Worm (Caenorhabditis elegans) whole organism, L4 larva: ENCODE results near the gene Y61A9LA.1.

Source experiments
- F10B5.3 ChIP-seq: sonication (generic microtip); optimal IDR thresholded peaks from 2 replicates; lab custom pipeline; 2016; ENCODE audit warnings: mild to moderate bottlenecking, missing genetic modification characterization, missing compliant biosample characterization
- F37D6.2 ChIP-seq: sonication (generic microtip); optimal IDR thresholded peaks from 2 replicates; lab custom pipeline; 2016; ENCODE audit warnings: mild to moderate bottlenecking, missing genetic modification characterization, missing compliant biosample characterization
- F49E8.2 ChIP-seq: sonication (generic microtip); optimal IDR thresholded peaks from 2 replicates; lab custom pipeline; 2016; ENCODE audit warnings: missing compliant biosample characterization, mild to moderate bottlenecking, missing genetic modification characterization, borderline replicate concordance
- Y48G9A.11 ChIP-seq: fragments of 200-800 bp; sonication (Bioruptor generic); IDR thresholded peaks from 2 replicates; pipeline ENCODE4 v1.3.6; 2022; ENCODE audit warnings: missing genetic modification reagents, missing genetic modification characterization, missing compliant biosample characterization
- aha-1 ChIP-seq: fragments of 150-350 bp; peaks from one replicate; lab custom pipeline; 2014; ENCODE audit warnings: missing biosample characterization, missing genetic modification characterization
- aly-2 ChIP-seq: sonication (generic microtip); optimal IDR thresholded peaks from 2 replicates; lab custom pipeline; 2018; ENCODE audit warnings: missing biosample characterization, missing genetic modification characterization
- ama-1 ChIP-seq: fragments of 150-350 bp; optimal IDR thresholded peaks from 2 replicates; lab custom pipeline; 2014; ENCODE audit warnings: inconsistent platforms, mixed read lengths
- ceh-28 ChIP-seq: fragments of 150-350 bp; optimal IDR thresholded peaks from 2 replicates; lab custom pipeline; 2014; ENCODE audit warnings: missing biosample characterization, missing genetic modification reagents, missing genetic modification characterization
- ceh-32 ChIP-seq: sonication (generic microtip); optimal IDR thresholded peaks from 2 replicates; lab custom pipeline; 2016; ENCODE audit warnings: mild to moderate bottlenecking, missing genetic modification characterization, missing compliant biosample characterization; ENCODE audit not compliant: poor library complexity
- ces-1 ChIP-seq: fragments of 150-350 bp; sonication (generic microtip); optimal IDR thresholded peaks from 4 replicates; lab custom pipeline; 2014; ENCODE audit warnings: missing biosample characterization, missing genetic modification reagents, missing genetic modification characterization
- daf-12 ChIP-seq: fragments of 150-350 bp; optimal IDR thresholded peaks from 2 replicates; lab custom pipeline; 2014; ENCODE audit warnings: missing biosample characterization, missing genetic modification reagents, missing genetic modification characterization
- daf-16 ChIP-seq, 3 experiments: sonication (generic microtip); optimal IDR thresholded peaks; 2 replicates each; lab custom pipeline; 2016 to 2017; ENCODE audit warnings: missing genetic modification characterization in 3 of 3, missing genetic modification reagents in 3 of 3, mild to moderate bottlenecking in 2 of 3, missing compliant biosample characterization in 2 of 3, missing biosample characterization in 1 of 3, moderate library complexity in 1 of 3
- daf-8 ChIP-seq: fragments of 200-800 bp; sonication (Bioruptor generic); IDR thresholded peaks from 2 replicates; pipeline ENCODE4 v1.3.6; 2022; ENCODE audit warnings: missing genetic modification characterization, missing compliant biosample characterization
- dve-1 ChIP-seq: sonication (generic microtip); optimal IDR thresholded peaks from 2 replicates; lab custom pipeline; 2017; ENCODE audit warnings: antibody characterized with exemption, mild to moderate bottlenecking, missing genetic modification characterization, missing compliant biosample characterization; ENCODE audit not compliant: insufficient read depth
- egl-27 ChIP-seq: sonication (generic microtip); optimal IDR thresholded peaks from 3 replicates; lab custom pipeline; 2017; ENCODE audit warnings: missing biosample characterization, missing genetic modification reagents, missing genetic modification characterization
- hlh-11 ChIP-seq: fragments of 200-800 bp; sonication (Bioruptor generic); optimal IDR thresholded peaks from 2 replicates; lab custom pipeline; 2018; ENCODE audit warnings: mild to moderate bottlenecking, missing genetic modification characterization, missing compliant biosample characterization
- hlh-30 ChIP-seq: sonication (generic microtip); optimal IDR thresholded peaks from 2 replicates; lab custom pipeline; 2017; ENCODE audit warnings: antibody characterized with exemption, mild to moderate bottlenecking, missing genetic modification characterization, missing compliant biosample characterization; ENCODE audit not compliant: insufficient read depth
- jun-1 ChIP-seq: fragments of 150-350 bp; optimal IDR thresholded peaks from 2 replicates; lab custom pipeline; 2014; ENCODE audit warnings: missing biosample characterization, missing genetic modification reagents, missing genetic modification characterization
- lim-7 ChIP-seq: fragments of 200-800 bp; sonication (Bioruptor generic); IDR thresholded peaks from 2 replicates; pipeline ENCODE4 v1.3.6; 2022; ENCODE audit warnings: missing genetic modification characterization, missing compliant biosample characterization
- lin-1 ChIP-seq: fragments of 200-800 bp; sonication (Bioruptor generic); IDR thresholded peaks from 2 replicates; pipeline ENCODE4 v1.3.6; 2022; ENCODE audit warnings: missing genetic modification reagents, missing genetic modification characterization, missing compliant biosample characterization
- lin-13 ChIP-seq: fragments of 150-350 bp; optimal IDR thresholded peaks from 2 replicates; lab custom pipeline; 2014; ENCODE audit warnings: missing biosample characterization, missing genetic modification reagents, missing genetic modification characterization
- lin-29 ChIP-seq: fragments of 200-800 bp; sonication (Bioruptor generic); IDR thresholded peaks from 2 replicates; pipeline ENCODE4 v1.3.6; 2022; ENCODE audit warnings: missing genetic modification reagents, missing genetic modification characterization, missing compliant biosample characterization
- lin-39 ChIP-seq: fragments of 150-350 bp; optimal IDR thresholded peaks from 2 replicates; lab custom pipeline; 2014; ENCODE audit warnings: missing biosample characterization, missing genetic modification reagents, missing genetic modification characterization
- lir-3 ChIP-seq: sonication (generic microtip); optimal IDR thresholded peaks from 2 replicates; lab custom pipeline; 2016; ENCODE audit warnings: mild to moderate bottlenecking, missing genetic modification characterization, missing compliant biosample characterization
- madf-9 ChIP-seq: fragments of 200-800 bp; sonication (Bioruptor generic); conservative IDR thresholded peaks from 2 replicates; pipeline ENCODE4 v1.3.6; 2022; ENCODE audit warnings: missing genetic modification reagents, missing genetic modification characterization, missing compliant biosample characterization
- mep-1 ChIP-seq: fragments of 150-350 bp; sonication (generic microtip); optimal IDR thresholded peaks from 3 replicates; lab custom pipeline; 2014; ENCODE audit warnings: missing biosample characterization, missing genetic modification characterization
- mxl-2 ChIP-seq: fragments of 200-800 bp; sonication (Bioruptor generic); conservative IDR thresholded peaks from 2 replicates; pipeline ENCODE4 v1.3.6; 2022; ENCODE audit warnings: missing genetic modification reagents, missing genetic modification characterization, missing compliant biosample characterization
- mxl-3 ChIP-seq: fragments of 200-800 bp; sonication (Bioruptor generic); optimal IDR thresholded peaks from 2 replicates; lab custom pipeline; 2018; ENCODE audit warnings: mild to moderate bottlenecking, missing genetic modification characterization, missing compliant biosample characterization
- nhr-10 ChIP-seq: fragments of 150-350 bp; optimal IDR thresholded peaks from 2 replicates; lab custom pipeline; 2014; ENCODE audit warnings: missing biosample characterization, missing genetic modification characterization
- nhr-111 ChIP-seq: fragments of 200-800 bp; sonication (Bioruptor generic); optimal IDR thresholded peaks from 2 replicates; lab custom pipeline; 2018; ENCODE audit warnings: mild to moderate bottlenecking, missing genetic modification characterization, missing compliant biosample characterization
- nhr-28 ChIP-seq: fragments of 150-350 bp; optimal IDR thresholded peaks from 2 replicates; lab custom pipeline; 2014; ENCODE audit warnings: missing biosample characterization, missing genetic modification characterization
- nhr-41 ChIP-seq: fragments of 200-800 bp; sonication (Bioruptor generic); IDR thresholded peaks from 2 replicates; pipeline ENCODE4 v1.3.6; 2022; ENCODE audit warnings: missing genetic modification reagents, missing genetic modification characterization, missing compliant biosample characterization
- nhr-48 ChIP-seq: sonication (generic microtip); optimal IDR thresholded peaks from 2 replicates; lab custom pipeline; 2016; ENCODE audit warnings: mild to moderate bottlenecking, missing genetic modification characterization, missing compliant biosample characterization
- nhr-6 ChIP-seq: fragments of 150-350 bp; optimal IDR thresholded peaks from 2 replicates; lab custom pipeline; 2014; ENCODE audit warnings: missing biosample characterization, missing genetic modification characterization
- nhr-77 ChIP-seq: fragments of 150-350 bp; optimal IDR thresholded peaks from 2 replicates; lab custom pipeline; 2014; ENCODE audit warnings: missing biosample characterization, missing genetic modification characterization
- pha-4 ChIP-seq, 2 experiments: fragments of 150-350 bp in 1 of 2; fragments of 200-800 bp in 1 of 2; sonication (Bioruptor generic) in 1 of 2; IDR thresholded peaks in 1 of 2; optimal IDR thresholded peaks in 1 of 2; 2 replicates each; pipeline versions ENCODE4 v1.3.6 to Lab custom; 2014 to 2022; ENCODE audit warnings: missing genetic modification characterization in 2 of 2, missing genetic modification reagents in 2 of 2, missing biosample characterization in 1 of 2, missing compliant biosample characterization in 1 of 2
- php-3 ChIP-seq: fragments of 200-800 bp; sonication (Bioruptor generic); IDR thresholded peaks from 2 replicates; pipeline ENCODE4 v1.3.6; 2022; ENCODE audit warnings: missing genetic modification reagents, missing genetic modification characterization, missing compliant biosample characterization
- pqm-1 ChIP-seq: sonication (generic microtip); optimal IDR thresholded peaks from 2 replicates; lab custom pipeline; 2017; ENCODE audit warnings: missing biosample characterization, missing genetic modification characterization
- rbr-2 ChIP-seq: sonication (generic microtip); optimal IDR thresholded peaks from 2 replicates; lab custom pipeline; 2016; ENCODE audit warnings: missing genotype, missing genetic modification characterization, missing compliant biosample characterization
- saeg-2 ChIP-seq: fragments of 200-800 bp; sonication (Bioruptor generic); IDR thresholded peaks from 2 replicates; pipeline ENCODE4 v1.3.6; 2022; ENCODE audit warnings: missing genetic modification reagents, missing genetic modification characterization, missing compliant biosample characterization
- set-16 ChIP-seq: fragments of 200-800 bp; sonication (Bioruptor generic); IDR thresholded peaks from 2 replicates; pipeline ENCODE4 v1.3.6; 2022; ENCODE audit warnings: missing genetic modification reagents, missing genetic modification characterization, missing compliant biosample characterization
- snpc-1.2 ChIP-seq: fragments of 200-800 bp; sonication (Bioruptor generic); IDR thresholded peaks from 2 replicates; pipeline ENCODE4 v1.3.6; 2022; ENCODE audit warnings: missing genetic modification reagents, missing genetic modification characterization, missing compliant biosample characterization
- snpc-4 ChIP-seq: fragments of 150-350 bp; optimal IDR thresholded peaks from 2 replicates; lab custom pipeline; 2014; ENCODE audit warnings: missing biosample characterization, missing genetic modification characterization
- unc-130 ChIP-seq: sonication (generic microtip); optimal IDR thresholded peaks from 2 replicates; lab custom pipeline; 2016; ENCODE audit warnings: missing genetic modification reagents, missing genetic modification characterization, missing compliant biosample characterization
- unc-62 ChIP-seq, 3 experiments: fragments of 150-350 bp in 1 of 3; sonication (generic microtip); optimal IDR thresholded peaks in 2 of 3; peaks in 1 of 3; 1 replicate in 1 of 3; 2 replicates in 2 of 3; lab custom pipeline; 2014 to 2017; ENCODE audit warnings: missing biosample characterization in 3 of 3, missing genetic modification characterization in 3 of 3, missing genetic modification reagents in 3 of 3, missing genotype in 1 of 3
- vab-7 ChIP-seq: fragments of 200-800 bp; sonication (Bioruptor generic); IDR thresholded peaks from 2 replicates; pipeline ENCODE4 v1.3.6; 2022; ENCODE audit warnings: missing genetic modification reagents, missing genetic modification characterization, missing compliant biosample characterization
- zfp-2 ChIP-seq: sonication (generic microtip); optimal IDR thresholded peaks from 2 replicates; lab custom pipeline; 2016; ENCODE audit warnings: mild to moderate bottlenecking, missing genetic modification characterization, missing compliant biosample characterization
- zip-11 ChIP-seq: fragments of 200-800 bp; sonication (Bioruptor generic); IDR thresholded peaks from 2 replicates; pipeline ENCODE4 v1.3.6; 2022; ENCODE audit warnings: missing genetic modification characterization, missing compliant biosample characterization
- zip-2 ChIP-seq: fragments of 150-350 bp; optimal IDR thresholded peaks from 2 replicates; lab custom pipeline; 2014; ENCODE audit warnings: missing biosample characterization, missing genetic modification characterization

Gene Y61A9LA.1

ce11 chrV:4628517-4628930 lies 43.4 kb downstream of the Y61A9LA.1 start, which contains the start of gene pmt-2 (continued):
- TF ChIP-seq nhr-6 (no peak), pha-4 (GFP tag; IDR thresholded peaks at IDR 0.05; lab: Robert Waterston, UW) (no peak), pha-4 (tag; optimal IDR thresholded peaks at IDR 0.05; lab: Kevin White, UChicago) (no peak), F37D6.2 (no peak), ceh-32 (tag; lab: Kevin White, UChicago) (no peak), nhr-41 (GFP tag; lab: Robert Waterston, UW) (no peak), F10B5.3 (no peak), nhr-48 (tag; lab: Kevin White, UChicago) (peak; percentile 44), rbr-2 (no peak), Y48G9A.11 (GFP tag; lab: Robert Waterston, UW) (no peak), unc-62 (GFP tag; optimal IDR thresholded peaks at IDR 0.05 in 1 of 2; lab: Kevin White, UChicago) (peak in 1 of 2 experiments; percentile 78), unc-62 (tag; optimal IDR thresholded peaks at IDR 0.05; lab: Kevin White, UChicago) (no peak), mep-1 (peak; percentile 50), lin-29 (GFP tag; lab: Robert Waterston, UW) (no peak), daf-12 (tag; lab: Kevin White, UChicago) (no peak), lin-1 (GFP tag; lab: Robert Waterston, UW) (no peak), zip-11 (GFP tag; lab: Robert Waterston, UW) (no peak), nhr-111 (GFP tag; lab: Kevin White, UChicago) (no peak), unc-130 (GFP tag; lab: Kevin White, UChicago) (no peak), vab-7 (GFP tag; lab: Robert Waterston, UW) (no peak), snpc-1.2 (no peak), aly-2 (tag; lab: Kevin White, UChicago) (no peak), zip-2 (tag; lab: Kevin White, UChicago) (no peak), jun-1 (tag; lab: Kevin White, UChicago) (no peak), saeg-2 (GFP tag; lab: Robert Waterston, UW) (no peak), daf-8 (GFP tag; lab: Robert Waterston, UW) (no peak), F49E8.2 (no peak), lir-3 (tag; lab: Kevin White, UChicago) (no peak), nhr-10 (no peak), set-16 (no peak), lin-39 (tag; lab: Kevin White, UChicago) (no peak), ceh-28 (tag; lab: Kevin White, UChicago) (no peak), lin-13 (GFP tag; lab: Kevin White, UChicago) (no peak), zfp-2 (tag; lab: Kevin White, UChicago) (no peak)

ce11 chrV:4630267-4630666 lies 45.2 kb downstream of the Y61A9LA.1 start:
- TF ChIP-seq lin-1 (GFP tag; lab: Robert Waterston, UW), result 0 out of 2 replicates have a peak, but pooled peaks have one; percentile 19
- TF ChIP-seq zip-2 (tag; lab: Kevin White, UChicago), result no peak
- TF ChIP-seq php-3 (GFP tag; lab: Robert Waterston, UW), result peak; percentile 53; the same call in 1 of the 2 replicates
- no peak for TF ChIP-seq aha-1 (tag; lab: Kevin White, UChicago)
- TF ChIP-seq lim-7 (GFP tag; lab: Robert Waterston, UW), result no peak
- TF ChIP-seq mep-1, result no peak
- TF ChIP-seq lin-13 (GFP tag; lab: Kevin White, UChicago), result no peak
- no peak for TF ChIP-seq pha-4 (GFP tag; IDR thresholded peaks at IDR 0.05; lab: Robert Waterston, UW)
- TF ChIP-seq pha-4 (tag; optimal IDR thresholded peaks at IDR 0.05; lab: Kevin White, UChicago), result no peak
- TF ChIP-seq madf-9 (GFP tag; lab: Robert Waterston, UW), result no peak
- peak; percentile 66 for TF ChIP-seq pqm-1 (tag; lab: Kevin White, UChicago)
- TF ChIP-seq egl-27, result no peak
- TF ChIP-seq Y48G9A.11 (GFP tag; lab: Robert Waterston, UW), result no peak
- peak; percentile 88 for TF ChIP-seq nhr-28
- TF ChIP-seq mxl-2 (GFP tag; lab: Robert Waterston, UW), result no peak
- no peak for TF ChIP-seq nhr-48 (tag; lab: Kevin White, UChicago)
- no peak for TF ChIP-seq ama-1 (lab: Kevin White, UChicago)
- no peak for TF ChIP-seq daf-16 (GFP tag; optimal IDR thresholded peaks at IDR 0.05; lab: Kevin White, UChicago)
- TF ChIP-seq daf-16 (tag; optimal IDR thresholded peaks at IDR 0.05; lab: Kevin White, UChicago), result peak; percentile 74
- TF ChIP-seq dve-1 (tag; lab: Kevin White, UChicago), result peak; percentile 73
- TF ChIP-seq nhr-77 (tag; lab: Kevin White, UChicago), result peak; percentile 74
- TF ChIP-seq ces-1 (GFP tag; lab: Kevin White, UChicago), result no peak
- TF ChIP-seq hlh-30 (tag; lab: Kevin White, UChicago), result no peak
- TF ChIP-seq mxl-3 (GFP tag; lab: Kevin White, UChicago), result no peak
- TF ChIP-seq snpc-4 (tag; lab: Kevin White, UChicago), result no peak
- no peak for TF ChIP-seq ceh-32 (tag; lab: Kevin White, UChicago)
- peak; percentile 50 for TF ChIP-seq hlh-11
